Worm (Caenorhabditis elegans) whole organism, L1 larva: Measurements from ENCODE around the gene R05D3.9.
A peak's percentile ranks its signal among the peaks of the same experiment; 100 is the strongest.

Source experiments
- C04F5.9 ChIP-seq: sonication (generic microtip); optimal IDR thresholded peaks from 2 replicates; lab custom pipeline; 2016; ENCODE audit warnings: missing genetic modification characterization, missing compliant biosample characterization
- C34B4.2 ChIP-seq: sonication (generic microtip); optimal IDR thresholded peaks from 2 replicates; lab custom pipeline; 2017; ENCODE audit warnings: mild to moderate bottlenecking, missing genetic modification characterization, missing compliant biosample characterization
- F16B12.6 ChIP-seq: fragments of 150-350 bp; optimal IDR thresholded peaks from 2 replicates; lab custom pipeline; 2014; ENCODE audit warnings: missing biosample characterization, missing genetic modification characterization
- aha-1 ChIP-seq: fragments of 150-350 bp; optimal IDR thresholded peaks from 2 replicates; lab custom pipeline; 2014; ENCODE audit warnings: missing biosample characterization, missing genetic modification characterization
- aly-2 ChIP-seq: fragments of 150-350 bp; optimal IDR thresholded peaks from 2 replicates; lab custom pipeline; 2014; ENCODE audit warnings: missing biosample characterization, missing genetic modification characterization
- ama-1 ChIP-seq: fragments of 150-350 bp; optimal IDR thresholded peaks from 2 replicates; lab custom pipeline; 2014
- blmp-1 ChIP-seq: fragments of 150-350 bp; optimal IDR thresholded peaks from 2 replicates; lab custom pipeline; 2014; ENCODE audit warnings: missing biosample characterization, missing genetic modification characterization
- ceh-8 ChIP-seq: fragments of 200-800 bp; sonication (Bioruptor generic); optimal IDR thresholded peaks from 2 replicates; lab custom pipeline; 2018; ENCODE audit warnings: mild to moderate bottlenecking, missing genetic modification characterization, moderate library complexity, missing compliant biosample characterization
- ceh-88 ChIP-seq: fragments of 200-800 bp; sonication (Bioruptor generic); IDR thresholded peaks from 2 replicates; pipeline ENCODE4 v1.3.6; 2022; ENCODE audit warnings: missing genetic modification characterization, missing compliant biosample characterization
- ceh-90 ChIP-seq: sonication (generic microtip); optimal IDR thresholded peaks from 2 replicates; lab custom pipeline; 2016; ENCODE audit warnings: missing genetic modification characterization, missing compliant biosample characterization
- dpl-1 ChIP-seq, 3 experiments: fragments of 150-350 bp in 2 of 3; sonication (generic microtip) in 1 of 3; optimal IDR thresholded peaks; 2 replicates each; lab custom pipeline; 2014 to 2017; ENCODE audit warnings: missing biosample characterization in 3 of 3, missing genetic modification characterization in 3 of 3, missing genetic modification reagents in 3 of 3
- efl-1 ChIP-seq, 4 experiments: fragments of 150-350 bp; optimal IDR thresholded peaks in 3 of 4; peaks in 1 of 4; 1 replicate in 1 of 4; 2 replicates in 3 of 4; lab custom pipeline; 2014; ENCODE audit warnings: missing biosample characterization in 2 of 4, missing genetic modification characterization in 2 of 4, missing genetic modification reagents in 2 of 4
- efl-3 ChIP-seq: fragments of 200-800 bp; sonication (Bioruptor generic); optimal IDR thresholded peaks from 2 replicates; lab custom pipeline; 2018; ENCODE audit warnings: mild to moderate bottlenecking, missing genetic modification characterization, missing compliant biosample characterization
- egl-13 ChIP-seq: sonication (generic microtip); optimal IDR thresholded peaks from 2 replicates; lab custom pipeline; 2016; ENCODE audit warnings: missing genotype, missing genetic modification reagents, missing genetic modification characterization, missing compliant biosample characterization
- elt-2 ChIP-seq: sonication (generic microtip); optimal IDR thresholded peaks from 2 replicates; lab custom pipeline; 2016; ENCODE audit warnings: missing genetic modification characterization, mild to moderate bottlenecking, inconsistent platforms, missing compliant biosample characterization, missing genetic modification reagents
- fkh-10 ChIP-seq: sonication (generic microtip); optimal IDR thresholded peaks from 2 replicates; lab custom pipeline; 2017; ENCODE audit warnings: missing biosample characterization, missing genetic modification reagents, missing genetic modification characterization
- fkh-8 ChIP-seq: sonication (generic microtip); optimal IDR thresholded peaks from 2 replicates; lab custom pipeline; 2016; ENCODE audit warnings: mild to moderate bottlenecking, missing genetic modification characterization, missing compliant biosample characterization
- hlh-4 ChIP-seq: sonication (generic microtip); optimal IDR thresholded peaks from 2 replicates; lab custom pipeline; 2016; ENCODE audit warnings: mild to moderate bottlenecking, missing genetic modification characterization, missing compliant biosample characterization
- hpl-2 ChIP-seq: fragments of 150-350 bp; optimal IDR thresholded peaks from 2 replicates; lab custom pipeline; 2014; ENCODE audit warnings: missing biosample characterization, missing genetic modification reagents, missing genetic modification characterization
- isw-1 ChIP-seq: fragments of 200-800 bp; sonication (Bioruptor generic); IDR thresholded peaks from 2 replicates; pipeline ENCODE4 v1.3.6; 2022; ENCODE audit warnings: missing genetic modification characterization, missing compliant biosample characterization
- jun-1 ChIP-seq: fragments of 150-350 bp; optimal IDR thresholded peaks from 2 replicates; lab custom pipeline; 2014; ENCODE audit warnings: missing biosample characterization, missing genetic modification reagents, missing genetic modification characterization
- lin-14 ChIP-seq: fragments of 200-800 bp; sonication (Bioruptor generic); optimal IDR thresholded peaks from 2 replicates; lab custom pipeline; 2018; ENCODE audit warnings: mild to moderate bottlenecking, missing genetic modification characterization, moderate library complexity, missing compliant biosample characterization
- lsy-2 ChIP-seq, 2 experiments: fragments of 150-350 bp; optimal IDR thresholded peaks; 2 replicates each; lab custom pipeline; 2014; ENCODE audit warnings: missing biosample characterization in 2 of 2, missing genetic modification characterization in 2 of 2
- mdl-1 ChIP-seq, 2 experiments: fragments of 150-350 bp; optimal IDR thresholded peaks; 2 replicates each; lab custom pipeline; 2014 to 2017; ENCODE audit warnings: missing biosample characterization in 2 of 2, missing genetic modification characterization in 2 of 2, inconsistent platforms in 1 of 2
- mep-1 ChIP-seq: fragments of 150-350 bp; optimal IDR thresholded peaks from 2 replicates; lab custom pipeline; 2014; ENCODE audit warnings: missing biosample characterization, missing genetic modification characterization
- nhr-11 ChIP-seq: fragments of 150-350 bp; optimal IDR thresholded peaks from 2 replicates; lab custom pipeline; 2014; ENCODE audit warnings: missing biosample characterization, missing genetic modification characterization
- nhr-12 ChIP-seq: sonication (generic microtip); optimal IDR thresholded peaks from 2 replicates; lab custom pipeline; 2017; ENCODE audit warnings: missing biosample characterization, missing genetic modification characterization
- nhr-20 ChIP-seq: sonication (generic microtip); optimal IDR thresholded peaks from 2 replicates; lab custom pipeline; 2016; ENCODE audit warnings: mild to moderate bottlenecking, missing genetic modification characterization, missing compliant biosample characterization
- nhr-28 ChIP-seq: fragments of 150-350 bp; optimal IDR thresholded peaks from 2 replicates; lab custom pipeline; 2014; ENCODE audit warnings: missing biosample characterization, missing genetic modification characterization
- nhr-47 ChIP-seq: sonication (generic microtip); optimal IDR thresholded peaks from 2 replicates; lab custom pipeline; 2016; ENCODE audit warnings: mild to moderate bottlenecking, missing genetic modification characterization, moderate library complexity, missing compliant biosample characterization
- nhr-71 ChIP-seq: sonication (generic microtip); optimal IDR thresholded peaks from 2 replicates; lab custom pipeline; 2016; ENCODE audit warnings: mild to moderate bottlenecking, missing genetic modification characterization, moderate library complexity, missing compliant biosample characterization
- nhr-76 ChIP-seq: sonication (generic microtip); optimal IDR thresholded peaks from 2 replicates; lab custom pipeline; 2017; ENCODE audit warnings: missing biosample characterization, missing genetic modification characterization
- nhr-77 ChIP-seq: fragments of 150-350 bp; optimal IDR thresholded peaks from 2 replicates; lab custom pipeline; 2014; ENCODE audit warnings: missing biosample characterization, missing genetic modification characterization
- nhr-84 ChIP-seq: sonication (generic microtip); optimal IDR thresholded peaks from 2 replicates; lab custom pipeline; 2017; ENCODE audit warnings: missing biosample characterization, missing genetic modification characterization
- nhr-85 ChIP-seq: sonication (generic microtip); peaks from one replicate; lab custom pipeline; 2016; ENCODE audit warnings: missing genetic modification characterization, inconsistent platforms, missing compliant biosample characterization
- pag-3 ChIP-seq: sonication (generic microtip); optimal IDR thresholded peaks from 2 replicates; lab custom pipeline; 2017; ENCODE audit warnings: missing genetic modification characterization, mild to moderate bottlenecking, missing compliant biosample characterization, antibody characterized with exemption, borderline replicate concordance; ENCODE audit not compliant: insufficient read depth
- pax-3 ChIP-seq: fragments of 200-800 bp; sonication (Bioruptor generic); optimal IDR thresholded peaks from 2 replicates; lab custom pipeline; 2018; ENCODE audit warnings: mild to moderate bottlenecking, missing genetic modification characterization, moderate library complexity, missing compliant biosample characterization
- pqm-1 ChIP-seq: sonication (generic microtip); optimal IDR thresholded peaks from 3 replicates; lab custom pipeline; 2017; ENCODE audit warnings: missing biosample characterization, missing genetic modification characterization
- snpc-4 ChIP-seq: fragments of 150-350 bp; optimal IDR thresholded peaks from 2 replicates; lab custom pipeline; 2014; ENCODE audit warnings: missing biosample characterization, missing genetic modification characterization
- sup-37 ChIP-seq: fragments of 200-800 bp; sonication (Bioruptor generic); optimal IDR thresholded peaks from 2 replicates; lab custom pipeline; 2018; ENCODE audit warnings: mild to moderate bottlenecking, missing genetic modification characterization, missing compliant biosample characterization
- tlp-1 ChIP-seq: fragments of 150-350 bp; optimal IDR thresholded peaks from 2 replicates; lab custom pipeline; 2014; ENCODE audit warnings: missing biosample characterization, missing genetic modification characterization
- unc-130 ChIP-seq: fragments of 150-350 bp; optimal IDR thresholded peaks from 2 replicates; lab custom pipeline; 2017; ENCODE audit warnings: missing biosample characterization, missing genetic modification characterization, inconsistent platforms
- unc-30 ChIP-seq: sonication (generic microtip); optimal IDR thresholded peaks from 2 replicates; lab custom pipeline; 2017; ENCODE audit warnings: missing biosample characterization, missing genetic modification characterization
- unc-86 ChIP-seq: sonication (generic microtip); optimal IDR thresholded peaks from 2 replicates; lab custom pipeline; 2016; ENCODE audit warnings: missing genetic modification characterization, missing compliant biosample characterization
- vab-15 ChIP-seq: sonication (generic microtip); optimal IDR thresholded peaks from 2 replicates; lab custom pipeline; 2017; ENCODE audit warnings: missing genotype, mild to moderate bottlenecking, missing genetic modification characterization, missing compliant biosample characterization
- xbp-1 ChIP-seq: sonication (generic microtip); optimal IDR thresholded peaks from 2 replicates; lab custom pipeline; 2016; ENCODE audit warnings: missing genetic modification characterization, missing compliant biosample characterization
- ztf-11 ChIP-seq, 2 experiments: sonication (generic microtip); optimal IDR thresholded peaks; 2 replicates each; lab custom pipeline; 2016 to 2017; ENCODE audit warnings: missing genetic modification characterization in 2 of 2, missing biosample characterization in 1 of 2, missing compliant biosample characterization in 1 of 2

The R05D3.9 gene

DNA sequence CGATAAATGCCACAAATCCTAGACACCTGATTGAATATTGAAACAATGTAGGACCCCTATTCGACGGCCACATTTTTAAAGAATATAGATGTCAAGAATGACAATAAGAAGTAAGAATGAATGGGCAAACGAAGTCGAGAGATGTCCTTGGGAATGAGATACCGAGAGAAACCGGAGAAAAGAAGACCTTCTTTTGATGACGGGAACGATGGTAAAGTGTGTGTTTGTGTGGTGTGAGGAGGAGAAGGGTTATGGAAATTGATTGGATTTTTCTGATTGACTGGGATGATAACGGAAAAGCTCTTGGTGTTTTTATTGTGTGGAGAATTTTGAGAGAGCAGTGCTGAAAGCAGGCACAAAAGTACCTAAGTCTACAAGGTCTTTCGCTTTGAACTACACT, at the start of gene R05D3.9:
Gene R05D3.9, minus strand, starts transcription at position 101 of the 400 bp plus-strand sequence.
- TF ChIP-seq lsy-2 (tag; optimal IDR thresholded peaks at IDR 0.05; lab: Kevin White, UChicago) (no peak), nhr-85 (tag; lab: Kevin White, UChicago) (peak; percentile 46), blmp-1 (tag; lab: Kevin White, UChicago) (peak; percentile 35), efl-1 (optimal IDR thresholded peaks at IDR 0.05; lab: Kevin White, UChicago) (no peak), efl-1 (GFP tag; optimal IDR thresholded peaks at IDR 0.05 in 1 of 2; lab: Kevin White, UChicago) (peak in 1 of 2 experiments; percentile 6), mep-1 (tag; lab: Kevin White, UChicago) (peak; percentile 49)

DNA sequence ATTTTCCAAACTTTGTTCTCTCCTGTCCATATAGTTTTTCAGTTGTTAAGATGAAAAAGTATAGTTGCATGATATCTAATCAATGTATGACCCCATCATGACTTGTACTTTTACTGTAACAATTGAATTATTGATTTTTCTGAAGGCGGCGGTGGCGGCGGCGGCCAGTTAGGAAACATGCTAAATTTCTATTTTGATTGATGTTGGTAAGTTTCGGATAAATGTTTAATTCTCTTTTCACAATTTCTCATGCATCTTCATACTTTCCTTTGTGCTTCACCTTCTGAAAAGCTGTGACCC, 49.4 kb upstream of the R05D3.9 start, which contains the start of gene sor-1:
Gene sor-1, plus strand, starts transcription at position 201 of the 300 bp plus-strand sequence.
- no peak for TF ChIP-seq nhr-47
- no peak for TF ChIP-seq vab-15 (tag; lab: Kevin White, UChicago)
- no peak for TF ChIP-seq aly-2 (tag; lab: Kevin White, UChicago)
- no peak for TF ChIP-seq nhr-84
- no peak for TF ChIP-seq nhr-28
- no peak for TF ChIP-seq sup-37 (GFP tag; lab: Kevin White, UChicago)
- no peak for TF ChIP-seq snpc-4 (tag; lab: Kevin White, UChicago)

DNA sequence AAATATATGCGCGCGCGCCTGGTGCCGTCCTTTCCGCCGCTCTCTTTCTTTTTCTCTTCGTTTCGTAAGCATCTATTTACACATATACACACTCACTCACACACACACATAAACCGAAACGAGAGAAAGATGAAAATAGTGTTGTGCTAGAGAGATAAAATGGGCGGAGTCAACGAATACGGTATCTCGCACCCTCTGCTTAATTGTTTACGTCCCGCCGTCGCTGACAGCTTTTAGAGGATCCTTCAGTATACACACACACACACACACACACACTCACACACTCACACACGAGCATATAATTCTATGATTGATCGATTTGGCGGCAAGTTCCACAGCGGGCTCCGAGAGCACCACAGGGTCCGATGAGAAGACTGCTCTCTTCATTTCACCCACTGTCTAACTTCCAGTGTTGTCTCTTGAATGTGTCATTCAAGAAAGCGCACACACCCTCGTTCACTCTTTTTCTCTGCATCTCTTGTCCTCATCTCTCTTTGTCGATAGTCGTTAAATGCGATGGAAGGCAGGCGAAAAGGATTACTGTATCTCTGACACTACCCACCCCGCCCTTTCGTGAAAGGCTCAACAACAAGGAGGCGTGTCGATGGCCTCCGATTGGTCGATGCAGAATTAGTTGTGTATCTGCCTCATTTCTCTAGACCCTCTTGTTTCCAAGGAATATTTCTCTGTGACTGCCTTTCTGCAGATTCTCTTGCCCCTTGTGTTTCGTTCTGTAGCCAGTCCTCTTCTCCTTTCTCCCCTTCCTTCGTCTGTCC, 48.9 kb upstream of the R05D3.9 start:
- TF ChIP-seq C04F5.9 (peak; percentile 73), mdl-1 (tag; optimal IDR thresholded peaks at IDR 0.05; lab: Kevin White, UChicago) (peak; percentile 41 to 89), nhr-20 (peak; percentile 95), aly-2 (tag; lab: Kevin White, UChicago) (no peak), nhr-71 (tag; lab: Kevin White, UChicago) (peak; percentile 98), F16B12.6 (tag; lab: Kevin White, UChicago) (no peak), C34B4.2 (tag; lab: Kevin White, UChicago) (peak; percentile 8), efl-3 (GFP tag; lab: Kevin White, UChicago) (no peak), nhr-77 (tag; lab: Kevin White, UChicago) (peak; percentile 89), lsy-2 (tag; optimal IDR thresholded peaks at IDR 0.05; lab: Kevin White, UChicago) (peak; percentile 98 to 99), blmp-1 (tag; lab: Kevin White, UChicago) (peak; percentile 85), hpl-2 (peak; percentile 68), lin-14 (GFP tag; lab: Kevin White, UChicago) (peak; percentile 98), fkh-8 (tag; lab: Kevin White, UChicago) (peak; percentile 92), tlp-1 (tag; lab: Kevin White, UChicago) (no peak), ceh-8 (GFP tag; lab: Kevin White, UChicago) (peak; percentile 90), hlh-4 (tag; lab: Kevin White, UChicago) (no peak), fkh-10 (peak; percentile 89), pqm-1 (tag; lab: Kevin White, UChicago) (no peak), nhr-11 (tag; lab: Kevin White, UChicago) (peak; percentile 82), jun-1 (tag; lab: Kevin White, UChicago) (peak; percentile 87), pax-3 (tag; lab: Kevin White, UChicago) (peak; percentile 81), isw-1 (peak; percentile 86), dpl-1 (GFP tag; optimal IDR thresholded peaks at IDR 0.05; lab: Kevin White, UChicago) (peak; percentile 66 to 73 (median 66)), xbp-1 (tag; lab: Kevin White, UChicago) (peak; percentile 99), nhr-84 (no peak), aha-1 (tag; lab: Kevin White, UChicago) (peak; percentile 75), nhr-76 (tag; lab: Kevin White, UChicago) (peak; percentile 28), elt-2 (tag; lab: Kevin White, UChicago) (peak; percentile 81), ceh-88 (GFP tag; lab: Robert Waterston, UW) (peak; percentile 65), ztf-11 (tag; optimal IDR thresholded peaks at IDR 0.05; lab: Kevin White, UChicago) (peak in 1 of 2 experiments; percentile 84), unc-30 (tag; lab: Kevin White, UChicago) (no peak), ama-1 (lab: Kevin White, UChicago) (no peak), unc-86 (tag; lab: Kevin White, UChicago) (peak; percentile 96), ceh-90 (tag; lab: Kevin White, UChicago) (peak; percentile 6), pag-3 (no peak), egl-13 (peak; percentile 92), mep-1 (tag; lab: Kevin White, UChicago) (peak; percentile 93), nhr-12 (tag; lab: Kevin White, UChicago) (no peak), unc-130 (no peak)
